Worm (Caenorhabditis elegans): Measurements from ENCODE around the gene chil-18.
"Not testable (repeated sequence)": the region's sequence is repeated elsewhere in the genome, so short reads cannot be mapped to it uniquely, and the experiment has no call there.

- not testable (repeated sequence) for TF ChIP-seq ama-1 (optimal IDR thresholded peaks at IDR 0.05); tbx-11 (GFP tag; IDR thresholded peaks at IDR 0.05); ceh-13 (GFP tag; optimal IDR thresholded peaks at IDR 0.05); flt-1 (GFP tag; IDR thresholded peaks at IDR 0.05); pes-1 (GFP tag; IDR thresholded peaks at IDR 0.05)
Measured at ce11 chrII:9452172-9452571, 4.1 kb downstream of the chil-18 start, which contains the start of gene R09D1.12.

Data from whole organism, early embryonic.